Fruit fly (Drosophila melanogaster): ENCODE measurements around the gene CG3557.
A peak's percentile ranks its signal among the peaks of the same experiment; 100 is the strongest.

Gene CG3557

DNA sequence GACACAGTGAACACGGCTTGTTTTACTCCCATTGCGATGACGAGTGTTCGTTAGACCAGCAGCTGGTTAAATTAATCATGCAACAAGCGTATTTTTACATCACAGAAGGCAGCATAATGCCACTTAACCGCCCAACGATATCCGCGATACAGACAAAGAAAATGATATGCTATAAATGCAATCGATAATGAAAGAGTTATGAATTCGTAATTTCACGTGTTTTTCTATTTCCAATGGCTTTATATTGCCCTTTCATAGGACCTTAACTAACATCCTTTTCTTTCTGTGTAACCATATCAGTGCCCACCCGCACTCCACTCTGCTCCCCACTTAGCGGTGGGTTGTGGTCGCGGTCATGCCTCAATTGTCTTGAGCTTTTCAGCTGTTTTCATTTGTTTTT lies 27.5 kb upstream of the CG3557 start (continued):
- TF ChIP-seq CG3407 (GFP tag; optimal IDR thresholded peaks at IDR 0.05): no peak
- TF ChIP-seq Hr78 (GFP tag; optimal IDR thresholded peaks at IDR 0.05): no peak
- no peak for TF ChIP-seq CG4707 (GFP tag; optimal IDR thresholded peaks at IDR 0.05)
- 0 out of 3 replicates have a peak, but pooled peaks have one; percentile 11 for TF ChIP-seq CG7357 (GFP tag; IDR thresholded peaks at IDR 0.05)
- TF ChIP-seq CG5245 (GFP tag; optimal IDR thresholded peaks at IDR 0.05): no peak
- TF ChIP-seq Hmx (GFP tag; optimal IDR thresholded peaks at IDR 0.05): no peak
- TF ChIP-seq CG4820 (GFP tag; optimal IDR thresholded peaks at IDR 0.05): no peak
- no peak for TF ChIP-seq CG1529 (GFP tag; optimal IDR thresholded peaks at IDR 0.05)
- no peak for TF ChIP-seq CG8478 (optimal IDR thresholded peaks at IDR 0.05)
- TF ChIP-seq unpg (GFP tag; optimal IDR thresholded peaks at IDR 0.05): no peak
- no peak for TF ChIP-seq sna (GFP tag; IDR thresholded peaks at IDR 0.05; ENCODE audit: partially characterized antibody)
- no peak for TF ChIP-seq CG3281 (GFP tag; optimal IDR thresholded peaks at IDR 0.05)
- TF ChIP-seq ATbp (GFP tag; optimal IDR thresholded peaks at IDR 0.05): no peak
- TF ChIP-seq CG33213 (GFP tag; optimal IDR thresholded peaks at IDR 0.05): no peak
- TF ChIP-seq Oli (tag; optimal IDR thresholded peaks at IDR 0.05): no peak
- no peak for TF ChIP-seq CG7556 (GFP tag; optimal IDR thresholded peaks at IDR 0.05)
- TF ChIP-seq so (GFP tag; IDR thresholded peaks at IDR 0.05): no peak
- TF ChIP-seq gem (tag; optimal IDR thresholded peaks at IDR 0.05): no peak
- TF ChIP-seq crc (GFP tag; optimal IDR thresholded peaks at IDR 0.05): no peak
- no peak for TF ChIP-seq CG11247 (GFP tag; IDR thresholded peaks at IDR 0.05)
- TF ChIP-seq nau (GFP tag; optimal IDR thresholded peaks at IDR 0.05): no peak
- TF ChIP-seq ab (GFP tag; optimal IDR thresholded peaks at IDR 0.05): no peak
- TF ChIP-seq hb (GFP tag; IDR thresholded peaks at IDR 0.05; ENCODE audit: partially characterized antibody): no peak
- TF ChIP-seq NK7.1 (GFP tag; optimal IDR thresholded peaks at IDR 0.05): no peak
- TF ChIP-seq CG13624 (GFP tag; optimal IDR thresholded peaks at IDR 0.05): no peak
- TF ChIP-seq seq (GFP tag; IDR thresholded peaks at IDR 0.05): no peak
- no peak for TF ChIP-seq corto (GFP tag; optimal IDR thresholded peaks at IDR 0.05)
- no peak for TF ChIP-seq pan (optimal IDR thresholded peaks at IDR 0.05)
- peak in 1 of 2 experiments; percentile 36 for TF ChIP-seq pan (GFP tag; optimal IDR thresholded peaks at IDR 0.05 in 1 of 2, IDR thresholded peaks at IDR 0.05 in 1 of 2)

DNA sequence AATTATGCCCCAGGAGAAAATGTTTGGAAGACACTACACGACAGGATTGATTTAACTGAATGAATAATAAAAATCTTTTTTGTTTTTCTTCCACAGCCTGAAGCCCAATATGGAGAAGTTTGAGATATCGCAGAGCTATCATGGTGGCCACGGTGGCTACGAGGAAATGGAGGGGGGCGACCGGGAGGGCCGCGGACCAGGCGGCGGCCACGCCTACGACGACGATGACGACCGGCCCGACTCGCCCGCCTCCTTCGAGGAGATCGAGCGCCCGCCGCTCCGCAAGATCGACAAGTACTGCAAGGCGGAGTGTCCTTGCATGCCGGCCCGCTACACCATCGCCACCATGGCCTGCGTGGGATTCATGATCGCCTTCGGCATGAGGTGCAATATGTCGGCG lies 19.0 kb upstream of the CG3557 start:
- TF ChIP-seq Hr39 (optimal IDR thresholded peaks at IDR 0.05) (peak; percentile 66), Ravus (GFP tag; IDR thresholded peaks at IDR 0.05) (no peak), en (GFP tag; optimal IDR thresholded peaks at IDR 0.05) (no peak), esg (GFP tag; conservative IDR thresholded peaks at IDR 0.05) (no peak), Hr78 (GFP tag; optimal IDR thresholded peaks at IDR 0.05) (no peak), CG15696 (tag; optimal IDR thresholded peaks at IDR 0.05) (no peak), CG15011 (GFP tag; optimal IDR thresholded peaks at IDR 0.05) (no peak), CG9876 (GFP tag; optimal IDR thresholded peaks at IDR 0.05) (no peak)

dm6 chr2L:2402194-2402593 lies 16.6 kb upstream of the CG3557 start:
- peak; percentile 48; the same call in 2 of the 3 replicates for TF ChIP-seq row (GFP tag; IDR thresholded peaks at IDR 0.05)
- peak in 1 of 2 experiments; percentile 17 for TF ChIP-seq Hr51 (GFP tag; optimal IDR thresholded peaks at IDR 0.05)
- TF ChIP-seq lab (GFP tag; optimal IDR thresholded peaks at IDR 0.05): peak; percentile 36
- peak; percentile 27 for TF ChIP-seq CG13424 (tag; optimal IDR thresholded peaks at IDR 0.05)
- no peak for TF ChIP-seq Abd-B (GFP tag; optimal IDR thresholded peaks at IDR 0.05)
- TF ChIP-seq CG10366 (GFP tag; IDR thresholded peaks at IDR 0.05): peak; percentile 34; the same call in 1 of the 2 replicates
- TF ChIP-seq CG32532 (GFP tag; IDR thresholded peaks at IDR 0.05): 0 out of 2 replicates have a peak, but pooled peaks have one; percentile 19
- no peak for TF ChIP-seq pan (optimal IDR thresholded peaks at IDR 0.05)
- TF ChIP-seq pan (GFP tag; optimal IDR thresholded peaks at IDR 0.05 in 1 of 2, IDR thresholded peaks at IDR 0.05 in 1 of 2): peak in 1 of 2 experiments; percentile 42
- peak; percentile 14 for TF ChIP-seq Ssrp (tag; optimal IDR thresholded peaks at IDR 0.05)
- peak; percentile 35; the same call in 1 of the 2 replicates for TF ChIP-seq ttk (GFP tag; IDR thresholded peaks at IDR 0.05)
- TF ChIP-seq CG11504 (tag; optimal IDR thresholded peaks at IDR 0.05): peak; percentile 54
- peak; percentile 22; the same call in 1 of the 3 replicates for TF ChIP-seq dysf (GFP tag; IDR thresholded peaks at IDR 0.05)
- TF ChIP-seq zfh2 (GFP tag; optimal IDR thresholded peaks at IDR 0.05): no peak
- 0 out of 3 replicates have a peak, but pooled peaks have one; percentile 31 for TF ChIP-seq otp (GFP tag; IDR thresholded peaks at IDR 0.05)
- TF ChIP-seq esg (GFP tag; conservative IDR thresholded peaks at IDR 0.05): peak; percentile 43; the same call in 1 of the 2 replicates
- TF ChIP-seq tll (GFP tag; optimal IDR thresholded peaks at IDR 0.05): no peak

All from whole organism, embryonic.